Worm (Caenorhabditis elegans): Measurements from ENCODE around the gene srg-39.
"Not testable (repeated sequence)": the region's sequence is repeated elsewhere in the genome, so short reads cannot be mapped to it uniquely, and the experiment has no call there.

DNA sequence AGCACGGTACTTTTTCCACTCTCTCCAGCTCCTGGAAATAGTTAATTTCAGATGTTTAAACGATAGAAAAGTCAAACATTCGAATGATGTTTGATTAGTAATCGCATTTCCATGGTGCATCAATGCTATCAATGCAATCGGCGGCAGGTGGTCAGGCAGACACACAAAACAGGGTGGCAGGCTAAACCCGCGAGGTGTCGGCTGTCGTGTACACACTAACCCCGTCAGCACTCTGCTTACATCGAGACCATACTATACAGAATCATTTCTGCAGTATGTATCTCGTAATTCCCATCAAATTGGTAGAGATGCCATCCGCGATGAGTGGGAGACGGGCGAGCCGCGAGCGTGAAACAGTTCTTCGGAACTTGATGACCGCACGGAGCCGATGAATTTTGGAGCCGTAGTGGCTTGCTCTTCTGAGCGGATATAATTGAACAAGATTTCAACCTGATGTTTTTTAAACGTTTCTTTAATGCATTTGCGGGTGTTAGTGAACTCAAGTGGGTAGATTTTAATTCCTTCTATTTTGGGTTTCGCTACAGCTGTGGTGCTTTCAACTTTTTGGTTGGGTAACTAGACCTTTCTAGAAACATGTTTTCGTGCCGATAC lies 24.6 kb upstream of the srg-39 start:
- TF ChIP-seq pqm-1 (tag; optimal IDR thresholded peaks at IDR 0.05) (peak; percentile 3), mes-2 (tag; optimal IDR thresholded peaks at IDR 0.05; ENCODE audit: poor library complexity, severe bottlenecking) (peak; percentile 77), snpc-4 (tag; optimal IDR thresholded peaks at IDR 0.05) (peak; percentile 85), snpc-1.2 (GFP tag; IDR thresholded peaks at IDR 0.05) (peak; percentile 92)
- not testable (repeated sequence) for TF ChIP-seq dmd-9 (GFP tag; IDR thresholded peaks at IDR 0.05); nhr-6 (tag; optimal IDR thresholded peaks at IDR 0.05); ceh-32 (tag; optimal IDR thresholded peaks at IDR 0.05; ENCODE audit: poor library complexity); skn-1 (tag; optimal IDR thresholded peaks at IDR 0.05); lin-1 (GFP tag; IDR thresholded peaks at IDR 0.05); unc-62 (GFP tag; optimal IDR thresholded peaks at IDR 0.05 in 1 of 2); unc-62 (tag; optimal IDR thresholded peaks at IDR 0.05); hif-1 (tag; optimal IDR thresholded peaks at IDR 0.05); egl-27 (tag; optimal IDR thresholded peaks at IDR 0.05); nhr-10 (tag; optimal IDR thresholded peaks at IDR 0.05); zag-1 (tag; optimal IDR thresholded peaks at IDR 0.05)
